Worm (Caenorhabditis elegans): Measurements from ENCODE around the gene lgc-52.
A peak's percentile ranks its signal among the peaks of the same experiment; 100 is the strongest.

lgc-52 gene

DNA sequence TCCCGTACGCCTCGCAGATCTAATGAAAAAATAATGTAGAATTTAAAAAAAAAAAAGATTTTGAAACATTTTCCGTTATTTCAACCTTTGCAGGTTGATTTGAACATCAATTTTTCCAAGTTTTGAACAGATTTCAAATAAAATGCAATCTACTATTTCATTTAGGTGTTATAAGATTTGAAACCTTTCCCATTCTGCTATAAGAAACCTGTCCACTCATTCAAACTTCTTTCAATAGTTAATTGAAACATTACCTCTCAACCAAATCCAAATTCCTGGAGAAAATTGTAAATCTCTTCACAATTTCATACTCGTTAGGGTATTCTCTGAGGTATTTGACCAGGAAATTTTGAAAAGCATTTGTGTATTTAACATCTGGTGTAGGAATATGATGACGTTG is 21.2 kb upstream of the lgc-52 start:
- TF ChIP-seq elt-1 (tag; optimal IDR thresholded peaks at IDR 0.05) (no peak), aly-2 (tag; optimal IDR thresholded peaks at IDR 0.05) (no peak), crh-2 (tag; optimal IDR thresholded peaks at IDR 0.05) (no peak)

DNA sequence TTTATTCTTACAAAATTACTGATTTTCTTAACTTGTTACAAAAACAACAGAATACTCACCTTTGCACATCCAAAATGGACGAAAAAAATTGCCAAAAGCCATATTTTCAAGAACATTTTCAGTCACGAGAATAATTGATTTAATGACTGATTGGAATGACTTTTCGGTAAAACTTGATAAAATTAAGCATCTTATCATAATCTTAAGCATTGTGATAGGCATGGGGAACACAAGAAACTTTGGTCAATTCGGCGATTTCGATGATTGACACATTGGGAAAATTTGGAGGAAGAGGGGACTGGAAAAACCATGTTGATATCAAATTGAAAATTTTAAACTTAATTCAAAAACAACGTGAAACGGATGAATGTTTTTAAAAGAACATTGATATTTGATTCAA is 20.5 kb upstream of the lgc-52 start, which contains the start of gene Y40H7A.10:
TSS of gene Y40H7A.10 (minus strand) at position 128 of the 400 bp plus-strand sequence.
- TF ChIP-seq mab-5 (tag; optimal IDR thresholded peaks at IDR 0.05) (no peak), alr-1 (tag; optimal IDR thresholded peaks at IDR 0.05) (no peak), nhr-25 (tag; optimal IDR thresholded peaks at IDR 0.05) (no peak), ztf-4 (tag; optimal IDR thresholded peaks at IDR 0.05) (no peak), mdl-1 (tag; optimal IDR thresholded peaks at IDR 0.05) (no peak), snpc-4 (tag; optimal IDR thresholded peaks at IDR 0.05) (no peak), ztf-11 (tag; optimal IDR thresholded peaks at IDR 0.05) (no peak), dmd-4 (tag; optimal IDR thresholded peaks at IDR 0.05) (no peak), lin-11 (tag; optimal IDR thresholded peaks at IDR 0.05) (no peak), blmp-1 (tag; optimal IDR thresholded peaks at IDR 0.05; ENCODE audit: insufficient read depth) (no peak), nhr-129 (tag; optimal IDR thresholded peaks at IDR 0.05) (no peak), lin-13 (GFP tag; optimal IDR thresholded peaks at IDR 0.05) (no peak), ceh-82 (tag; optimal IDR thresholded peaks at IDR 0.05) (no peak), nhr-11 (tag; optimal IDR thresholded peaks at IDR 0.05) (no peak), sma-3 (GFP tag; optimal IDR thresholded peaks at IDR 0.05) (no peak), unc-39 (tag; optimal IDR thresholded peaks at IDR 0.05) (no peak), zag-1 (tag; optimal IDR thresholded peaks at IDR 0.05) (no peak), lin-39 (tag; optimal IDR thresholded peaks at IDR 0.05) (no peak), mbf-1 (tag; optimal IDR thresholded peaks at IDR 0.05) (no peak), ceh-16 (tag; optimal IDR thresholded peaks at IDR 0.05) (no peak)

DNA sequence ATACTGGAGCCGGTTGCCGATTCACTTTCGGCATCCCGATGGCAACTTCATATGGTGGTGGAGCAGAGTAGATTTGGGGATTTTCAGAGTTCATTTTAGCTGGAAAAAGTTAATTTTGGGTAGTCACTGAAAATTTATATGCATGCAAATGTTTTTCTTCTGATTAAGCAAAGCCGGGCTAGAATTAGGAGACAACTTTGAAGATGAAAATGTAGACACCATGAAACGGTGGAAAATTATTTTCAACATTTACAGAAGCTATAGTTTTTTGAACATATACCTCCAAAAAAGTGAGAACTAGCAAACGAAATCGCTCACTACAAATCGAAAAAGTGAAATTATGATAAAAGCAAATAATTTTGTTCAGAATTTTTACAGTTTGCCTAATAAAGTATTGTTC is 15.7 kb upstream of the lgc-52 start, which contains the start of gene Y40H7A.11:
TSS of gene Y40H7A.11 (minus strand) at position 101 of the 400 bp plus-strand sequence.
- TF ChIP-seq nhr-11 (tag; optimal IDR thresholded peaks at IDR 0.05) (no peak), blmp-1 (tag; optimal IDR thresholded peaks at IDR 0.05; ENCODE audit: insufficient read depth) (no peak), skn-1 (tag; optimal IDR thresholded peaks at IDR 0.05) (no peak), nhr-10 (tag; optimal IDR thresholded peaks at IDR 0.05) (no peak), alr-1 (tag; optimal IDR thresholded peaks at IDR 0.05) (no peak)

DNA sequence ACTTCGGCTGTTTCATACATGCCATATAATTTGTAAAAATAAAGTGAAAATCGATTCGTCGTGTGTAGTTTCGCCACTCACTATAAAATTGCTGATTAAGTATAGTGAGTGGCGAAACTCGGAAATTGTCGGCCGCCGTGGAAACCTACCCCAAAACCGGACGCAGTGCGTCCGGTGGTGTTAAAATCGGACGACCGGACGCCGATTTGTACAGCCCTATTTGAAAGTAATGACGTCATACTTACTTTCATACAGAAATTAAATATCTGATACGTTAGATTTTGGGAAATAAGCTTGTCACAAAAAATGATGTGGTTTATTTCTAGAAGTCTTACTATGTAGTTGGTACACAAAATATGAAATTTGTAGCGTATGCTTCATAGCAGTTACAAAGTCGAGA is 1.7 kb upstream of the lgc-52 start:
- TF ChIP-seq nhr-23 (tag; optimal IDR thresholded peaks at IDR 0.05) = no peak
- no peak for TF ChIP-seq lin-39 (tag; optimal IDR thresholded peaks at IDR 0.05)
- peak; percentile 56 for TF ChIP-seq snpc-4 (tag; optimal IDR thresholded peaks at IDR 0.05)

DNA sequence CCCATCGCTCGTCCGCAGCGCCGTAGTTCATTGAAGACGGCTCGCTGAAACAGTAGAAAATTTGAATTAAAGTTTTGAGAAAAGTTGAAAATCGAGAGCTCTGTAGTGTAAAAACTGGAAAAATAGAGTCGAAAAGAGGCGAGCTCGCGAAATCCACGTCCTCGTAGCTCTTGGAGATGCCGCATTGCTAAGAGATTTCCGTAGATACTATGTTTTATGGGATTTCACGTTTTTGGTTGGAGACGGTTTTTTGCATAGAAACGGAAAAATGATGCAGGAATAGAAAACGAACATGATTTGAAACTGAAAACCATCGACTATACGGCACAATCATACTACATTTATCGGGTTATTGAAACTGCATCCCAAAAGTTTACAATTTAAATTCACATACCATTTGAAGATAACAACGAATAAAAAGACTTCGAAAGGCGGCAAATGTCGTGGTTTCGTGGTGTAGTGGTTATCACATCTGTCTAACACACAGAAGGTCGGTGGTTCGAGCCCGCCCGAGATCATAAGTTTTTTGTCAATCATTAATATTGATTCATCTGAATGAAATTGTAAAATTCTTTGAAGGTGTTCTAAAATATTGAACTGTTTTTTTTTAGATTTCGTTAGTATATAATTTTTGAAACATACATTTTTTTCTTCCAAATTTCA is 849 bp upstream of the lgc-52 start, which contains the start of gene pkd-2:
TSS of gene pkd-2 (minus strand) at position 51 of the 663 bp plus-strand sequence.
- TF ChIP-seq gmeb-1 (tag; optimal IDR thresholded peaks at IDR 0.05) (peak; percentile 44), crh-2 (tag; optimal IDR thresholded peaks at IDR 0.05) (peak; percentile 4), unc-62 (GFP tag; optimal IDR thresholded peaks at IDR 0.05) (no peak)

DNA sequence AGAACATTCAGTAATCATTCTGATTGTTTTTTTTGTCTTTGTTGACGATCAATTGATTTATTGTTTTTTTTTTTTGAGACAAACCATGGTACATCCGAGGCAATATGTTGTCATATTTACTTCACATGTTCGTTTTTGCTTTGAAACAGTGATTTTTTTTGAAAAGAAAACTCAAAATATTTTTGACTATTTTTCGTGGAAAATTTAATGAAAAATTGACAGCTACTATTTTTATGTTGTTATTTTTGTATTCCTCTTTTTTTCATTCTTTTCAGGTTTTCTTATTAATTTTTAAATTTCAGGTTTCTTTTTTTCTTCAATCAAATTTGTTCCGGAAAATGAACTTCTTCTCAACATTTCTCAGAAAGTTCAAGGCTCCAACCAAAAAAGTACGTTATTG is 9.7 kb downstream of the lgc-52 start, which contains the start of gene Y73F8A.36:
TSS of gene Y73F8A.36 (plus strand) at position 301 of the 400 bp plus-strand sequence.
- TF ChIP-seq ceh-82 (tag; optimal IDR thresholded peaks at IDR 0.05) (no peak), nhr-237 (tag; optimal IDR thresholded peaks at IDR 0.05) (no peak), gmeb-1 (tag; optimal IDR thresholded peaks at IDR 0.05) (no peak), aly-2 (tag; optimal IDR thresholded peaks at IDR 0.05) (no peak), Y55F3AM.14 (GFP tag; optimal IDR thresholded peaks at IDR 0.05) (no peak), crh-2 (tag; optimal IDR thresholded peaks at IDR 0.05) (no peak), nhr-25 (tag; optimal IDR thresholded peaks at IDR 0.05) (no peak), mdl-1 (tag; optimal IDR thresholded peaks at IDR 0.05) (no peak), peb-1 (tag; optimal IDR thresholded peaks at IDR 0.05) (no peak), nhr-12 (tag; optimal IDR thresholded peaks at IDR 0.05) (no peak), mbf-1 (tag; optimal IDR thresholded peaks at IDR 0.05) (no peak), sma-9 (GFP tag; optimal IDR thresholded peaks at IDR 0.05) (no peak), sma-9 (tag; optimal IDR thresholded peaks at IDR 0.05) (no peak)
